Fruit fly (Drosophila melanogaster): Measurements from ENCODE around the gene CG7840.

CG7840 gene

DNA sequence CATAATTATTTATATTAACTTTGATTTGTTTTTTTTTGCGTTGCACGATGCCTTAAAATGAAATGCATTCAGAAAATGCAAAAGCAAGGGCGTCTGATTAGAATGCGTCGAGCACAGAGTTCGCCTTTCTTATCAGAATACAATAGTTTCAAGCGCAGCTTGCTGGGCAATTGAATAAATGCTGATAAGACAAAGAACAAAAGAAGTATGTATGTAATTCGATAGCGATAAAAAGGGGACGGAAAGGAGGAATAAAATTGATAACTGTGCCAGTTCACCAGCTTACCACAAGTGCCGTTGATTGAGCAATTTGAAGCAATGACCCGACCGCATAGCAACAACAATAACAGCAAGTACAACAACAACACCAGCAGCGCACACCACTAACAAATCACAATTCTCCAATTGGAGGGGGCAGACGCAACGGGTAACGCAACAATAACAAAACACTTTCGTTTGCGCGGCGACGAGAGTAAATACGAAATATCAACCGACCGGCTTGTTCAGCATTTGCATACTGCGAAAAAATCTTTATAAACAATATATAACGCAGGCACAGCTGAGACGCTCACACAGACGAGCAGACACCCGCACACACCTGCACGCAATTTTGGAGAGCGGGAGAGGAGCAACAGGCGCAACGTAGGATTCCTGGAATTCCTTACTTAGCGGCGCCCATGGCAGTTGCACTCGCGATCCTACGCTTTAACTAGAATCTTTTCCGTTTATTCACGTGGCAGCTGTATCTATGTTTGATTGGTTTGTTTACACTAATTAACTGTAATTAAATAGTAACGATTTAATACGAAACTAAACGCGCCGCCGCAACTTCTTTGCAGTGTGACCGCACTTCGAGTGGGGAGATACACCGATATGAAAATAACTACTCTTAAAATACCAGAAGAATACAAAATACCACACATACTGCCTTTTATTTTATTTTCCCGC is 4.9 kb upstream of the CG7840 start, which contains the start of gene Btk (continued):
- TF ChIP-seq toy (GFP tag; IDR thresholded peaks at IDR 0.05) (no peak), bigmax (GFP tag; optimal IDR thresholded peaks at IDR 0.05) (peak; percentile 17), BEAF-32 (GFP tag; optimal IDR thresholded peaks at IDR 0.05) (peak; percentile 11), gce (GFP tag; IDR thresholded peaks at IDR 0.05) (no peak), ssp (GFP tag; IDR thresholded peaks at IDR 0.05) (no peak), CG7372 (GFP tag; IDR thresholded peaks at IDR 0.05) (no peak), cas (GFP tag; IDR thresholded peaks at IDR 0.05) (no peak), CG3407 (GFP tag; optimal IDR thresholded peaks at IDR 0.05) (no peak), CG13296 (GFP tag; optimal IDR thresholded peaks at IDR 0.05) (no peak), mirr (GFP tag; optimal IDR thresholded peaks at IDR 0.05) (no peak), mld (GFP tag; IDR thresholded peaks at IDR 0.05; ENCODE audit: partially characterized antibody) (no peak), crp (GFP tag; optimal IDR thresholded peaks at IDR 0.05) (peak in 1 of 2 experiments; percentile 47), ara (GFP tag; IDR thresholded peaks at IDR 0.05) (no peak), Camta (GFP tag; optimal IDR thresholded peaks at IDR 0.05) (no peak), Nf-YB (GFP tag; optimal IDR thresholded peaks at IDR 0.05) (no peak), PHDP (tag; optimal IDR thresholded peaks at IDR 0.05) (no peak), oc (tag; optimal IDR thresholded peaks at IDR 0.05) (no peak), CG1024 (GFP tag; IDR thresholded peaks at IDR 0.05) (no peak), sug (tag; optimal IDR thresholded peaks at IDR 0.05) (no peak), fd64A (GFP tag; optimal IDR thresholded peaks at IDR 0.05) (no peak), CG14860 (GFP tag; IDR thresholded peaks at IDR 0.05; ENCODE audit: partially characterized antibody) (0 out of 3 replicates have a peak, but pooled peaks have one; percentile 26), CG2120 (GFP tag; optimal IDR thresholded peaks at IDR 0.05) (no peak), CHES-1-like (GFP tag; optimal IDR thresholded peaks at IDR 0.05) (no peak), CG42726 (GFP tag; IDR thresholded peaks at IDR 0.05; ENCODE audit: partially characterized antibody) (no peak), Hey (tag; optimal IDR thresholded peaks at IDR 0.05) (no peak), trh (GFP tag; optimal IDR thresholded peaks at IDR 0.05) (no peak), CG2116 (GFP tag; optimal IDR thresholded peaks at IDR 0.05) (peak; percentile 18), ac (GFP tag; optimal IDR thresholded peaks at IDR 0.05) (no peak), h (optimal IDR thresholded peaks at IDR 0.05) (no peak), D (optimal IDR thresholded peaks at IDR 0.05) (peak; percentile 96), D (GFP tag; optimal IDR thresholded peaks at IDR 0.05) (no peak), fd102C (GFP tag; optimal IDR thresholded peaks at IDR 0.05) (no peak), jigr1 (GFP tag; IDR thresholded peaks at IDR 0.05) (no peak), zen (tag; optimal IDR thresholded peaks at IDR 0.05) (no peak), gfzf (GFP tag; optimal IDR thresholded peaks at IDR 0.05) (peak; percentile 84), dpn (GFP tag; optimal IDR thresholded peaks at IDR 0.05) (no peak), Trl (optimal IDR thresholded peaks at IDR 0.05) (peak; percentile 34 to 35), Trl (GFP tag; optimal IDR thresholded peaks at IDR 0.05) (no peak), CG3995 (GFP tag; optimal IDR thresholded peaks at IDR 0.05) (peak; percentile 55), wor (GFP tag; IDR thresholded peaks at IDR 0.05) (no peak), CG15696 (tag; optimal IDR thresholded peaks at IDR 0.05) (no peak), CG4707 (GFP tag; optimal IDR thresholded peaks at IDR 0.05) (no peak), CG10321 (GFP tag; IDR thresholded peaks at IDR 0.05) (peak; percentile 22; the same call in 1 of the 2 replicates), sens (GFP tag) (peak; percentile 77), CG34224 (GFP tag; IDR thresholded peaks at IDR 0.05; ENCODE audit: partially characterized antibody) (0 out of 3 replicates have a peak, but pooled peaks have one; percentile 16), lilli (GFP tag; optimal IDR thresholded peaks at IDR 0.05) (no peak), CG34422 (GFP tag; IDR thresholded peaks at IDR 0.05) (peak; percentile 64; the same call in 1 of the 3 replicates), CG12299 (tag; optimal IDR thresholded peaks at IDR 0.05) (no peak), Sin3A (optimal IDR thresholded peaks at IDR 0.05) (peak; percentile 10), Myb (GFP tag; optimal IDR thresholded peaks at IDR 0.05) (peak; percentile 55)

Data from whole organism, embryonic.